Worm (Caenorhabditis elegans): ENCODE results near the gene nhr-152.

DNA sequence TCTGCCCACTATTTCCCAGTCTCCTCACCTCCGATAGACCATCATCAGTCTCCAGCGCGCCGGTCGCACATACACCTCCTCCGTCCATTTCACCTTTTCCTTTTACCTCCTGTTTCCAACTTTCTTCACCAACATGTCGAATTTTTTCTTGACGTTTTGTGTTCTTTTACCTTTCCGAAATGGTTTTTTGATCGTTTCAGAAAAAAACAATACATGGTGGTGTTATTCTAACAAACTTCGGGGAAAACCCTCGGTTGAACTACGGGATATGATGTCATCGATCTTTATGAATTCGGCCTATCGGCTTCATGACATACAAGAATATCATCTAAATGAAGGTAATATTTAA lies 42.5 kb downstream of the nhr-152 start, which contains the start of gene Y97E10C.1:
- TF ChIP-seq ceh-82 (tag; optimal IDR thresholded peaks at IDR 0.05) (no peak), zag-1 (tag; optimal IDR thresholded peaks at IDR 0.05) (no peak), ztf-11 (tag; optimal IDR thresholded peaks at IDR 0.05) (no peak), egl-27 (tag; optimal IDR thresholded peaks at IDR 0.05) (no peak)

Measured in whole organism, L3 larva.